Fruit fly (Drosophila melanogaster) whole organism, embryonic: ENCODE results near the gene CG42342.

Experiments
- Abd-B ChIP-seq: fragments of 200-800 bp; sonication (Bioruptor generic); optimal IDR thresholded peaks from 2 replicates; lab custom pipeline; 2018; ENCODE audit warnings: missing biosample characterization, mild to moderate bottlenecking, missing genetic modification characterization, moderate library complexity
- Ada2b ChIP-seq: fragments of 200-800 bp; sonication (Bioruptor generic); IDR thresholded peaks from 2 replicates; pipeline ENCODE4 v1.3.6; 2022; ENCODE audit warnings: missing biosample characterization, missing genetic modification characterization
- Adf1 ChIP-seq: fragments of 200-800 bp; sonication (Bioruptor generic); IDR thresholded peaks from 2 replicates; pipeline ENCODE4 v1.3.6; 2022; ENCODE audit warnings: missing biosample characterization, missing genetic modification characterization
- BEAF-32 ChIP-seq: fragments of 200-800 bp; sonication (Bioruptor generic); optimal IDR thresholded peaks from 3 replicates; lab custom pipeline; 2017; ENCODE audit warnings: missing biosample characterization, missing genetic modification characterization, mild to moderate bottlenecking, moderate library complexity, missing genetic modification reagents
- CG15269 ChIP-seq: fragments of 200-800 bp; sonication (Bioruptor generic); optimal IDR thresholded peaks from 2 replicates; lab custom pipeline; 2018; ENCODE audit warnings: missing biosample characterization, mild to moderate bottlenecking, missing genetic modification characterization, moderate library complexity
- CG17912 ChIP-seq: fragments of 200-800 bp; sonication (Bioruptor generic); optimal IDR thresholded peaks from 2 replicates; lab custom pipeline; 2018; ENCODE audit warnings: missing biosample characterization, mild to moderate bottlenecking, missing genetic modification characterization
- CG1792 ChIP-seq: fragments of 200-800 bp; sonication (Bioruptor generic); optimal IDR thresholded peaks from 2 replicates; lab custom pipeline; 2016; ENCODE audit warnings: missing biosample characterization, missing genetic modification characterization
- CG2120 ChIP-seq: fragments of 200-800 bp; sonication (Bioruptor generic); optimal IDR thresholded peaks from 3 replicates; lab custom pipeline; 2016; ENCODE audit warnings: missing biosample characterization, missing genetic modification characterization
- CG32532 ChIP-seq: fragments of 200-800 bp; sonication (Bioruptor generic); IDR thresholded peaks from 2 replicates; pipeline ENCODE4 v1.3.6; 2022; ENCODE audit warnings: missing biosample characterization, missing genetic modification characterization
- CG3281 ChIP-seq: fragments of 200-800 bp; sonication (Bioruptor generic); optimal IDR thresholded peaks from 3 replicates; lab custom pipeline; 2017; ENCODE audit warnings: missing biosample characterization, mild to moderate bottlenecking, missing genetic modification characterization
- CG6175 ChIP-seq: fragments of 200-800 bp; sonication (Bioruptor generic); IDR thresholded peaks from 3 replicates; pipeline ENCODE4 v1.3.6; 2022; ENCODE audit warnings: missing biosample characterization, missing genetic modification characterization
- CG6654 ChIP-seq: fragments of 200-800 bp; sonication (Bioruptor generic); optimal IDR thresholded peaks from 2 replicates; lab custom pipeline; 2017; ENCODE audit warnings: missing biosample characterization, mild to moderate bottlenecking, missing genetic modification characterization
- CG7839 ChIP-seq: fragments of 200-800 bp; sonication (Bioruptor generic); optimal IDR thresholded peaks from 3 replicates; lab custom pipeline; 2018; ENCODE audit warnings: missing biosample characterization, mild to moderate bottlenecking, missing genetic modification characterization, moderate library complexity
- D19A ChIP-seq: fragments of 200-800 bp; optimal IDR thresholded peaks from 3 replicates; lab custom pipeline; 2019; ENCODE audit warnings: missing biosample characterization, mild to moderate bottlenecking, missing genetic modification characterization, moderate library complexity
- Dll ChIP-seq: fragments of 200-800 bp; sonication (Bioruptor generic); IDR thresholded peaks from 4 replicates; pipeline ENCODE4 v1.3.6; 2022; ENCODE audit warnings: missing biosample characterization, missing genetic modification characterization; ENCODE audit not compliant: partially characterized antibody
- Doc3 ChIP-seq: fragments of 200-800 bp; sonication (Bioruptor generic); IDR thresholded peaks from 3 replicates; pipeline ENCODE4 v1.3.6; 2022; ENCODE audit warnings: missing biosample characterization, missing genetic modification characterization; ENCODE audit not compliant: partially characterized antibody
- Hsf ChIP-seq: fragments of 200-800 bp; sonication (Bioruptor generic); optimal IDR thresholded peaks from 3 replicates; lab custom pipeline; 2016; ENCODE audit warnings: missing biosample characterization, missing genetic modification characterization
- Jarid2 ChIP-seq: fragments of 200-800 bp; sonication (Bioruptor generic); optimal IDR thresholded peaks from 3 replicates; lab custom pipeline; 2017; ENCODE audit warnings: mild to moderate bottlenecking, missing biosample characterization, missing genetic modification reagents, missing genetic modification characterization
- Max ChIP-seq: fragments of 200-800 bp; sonication (Bioruptor generic); optimal IDR thresholded peaks from 2 replicates; lab custom pipeline; 2016; ENCODE audit warnings: missing biosample characterization, mild to moderate bottlenecking, missing genetic modification characterization
- NC2β ChIP-seq: fragments of 200-800 bp; sonication (Bioruptor generic); optimal IDR thresholded peaks from 2 replicates; lab custom pipeline; 2016; ENCODE audit warnings: missing biosample characterization, missing genetic modification characterization
- NFAT ChIP-seq: fragments of 200-800 bp; sonication (Bioruptor generic); IDR thresholded peaks from 2 replicates; pipeline ENCODE4 v1.3.6; 2022; ENCODE audit warnings: missing biosample characterization, missing genetic modification characterization
- PHDP ChIP-seq: fragments of 200-800 bp; sonication (Bioruptor generic); optimal IDR thresholded peaks from 3 replicates; lab custom pipeline; 2018; ENCODE audit warnings: missing biosample characterization, mild to moderate bottlenecking, missing genetic modification characterization, moderate library complexity
- emc ChIP-seq: fragments of 200-800 bp; sonication (Bioruptor generic); optimal IDR thresholded peaks from 2 replicates; lab custom pipeline; 2016; ENCODE audit warnings: missing biosample characterization, missing genetic modification characterization
- eve ChIP-seq, 2 experiments: fragments of >200 bp; optimal IDR thresholded peaks; 2 replicates each; lab custom pipeline; 2017; ENCODE audit warnings: missing biosample characterization in 2 of 2, missing genetic modification characterization in 2 of 2
- gsb ChIP-seq: fragments of 200-800 bp; sonication (Bioruptor generic); IDR thresholded peaks from 2 replicates; pipeline ENCODE4 v1.3.6; 2022; ENCODE audit warnings: missing biosample characterization, missing genetic modification characterization
- onecut ChIP-seq: fragments of 200-800 bp; sonication (Bioruptor generic); IDR thresholded peaks from 2 replicates; pipeline ENCODE4 v1.3.6; 2022; ENCODE audit warnings: missing biosample characterization, missing genetic modification characterization
- trem ChIP-seq: fragments of 200-800 bp; optimal IDR thresholded peaks from 3 replicates; lab custom pipeline; 2019; ENCODE audit warnings: missing biosample characterization, mild to moderate bottlenecking, missing genetic modification characterization, moderate library complexity
- unc-4 ChIP-seq: fragments of 200-800 bp; sonication (Bioruptor generic); IDR thresholded peaks from 2 replicates; pipeline ENCODE4 v1.3.6; 2022; ENCODE audit warnings: missing biosample characterization, missing genetic modification characterization; ENCODE audit not compliant: partially characterized antibody

Gene CG42342

DNA sequence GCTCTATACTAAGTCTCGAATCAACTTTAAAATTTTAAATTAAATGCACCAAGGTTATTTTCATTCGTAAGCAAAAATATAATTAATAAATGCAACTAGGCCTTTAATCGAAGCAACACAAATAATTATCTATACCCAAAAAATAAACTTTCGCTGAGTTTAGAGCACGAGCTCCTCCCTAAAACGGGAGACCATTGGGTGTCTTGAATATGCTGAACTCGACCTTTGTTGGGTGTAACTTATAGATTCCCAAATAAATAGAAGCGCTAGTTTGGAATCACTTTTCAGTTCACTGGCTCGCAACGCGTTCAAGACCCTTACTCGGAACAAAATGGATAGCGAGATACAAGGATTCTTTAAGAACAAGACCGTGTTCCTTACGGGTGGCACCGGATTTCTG is 115.1 kb downstream of the CG42342 start, which contains the start of gene CG17560:
Gene CG17560 (plus strand): TSS at position 301 of the 400 bp plus-strand sequence.
- TF ChIP-seq D19A (tag; lab: Kevin White, UChicago) (no peak), Ada2b (GFP tag; lab: Robert Waterston, UW) (no peak), CG6175 (GFP tag; lab: Robert Waterston, UW) (no peak), eve (GFP tag; optimal IDR thresholded peaks at IDR 0.05; lab: Kevin White, UChicago) (no peak), unc-4 (no peak), Doc3 (GFP tag; lab: Robert Waterston, UW) (0 out of 3 replicates have a peak, but pooled peaks have one; percentile 23), emc (GFP tag; lab: Kevin White, UChicago) (no peak), BEAF-32 (peak; percentile 3)

DNA sequence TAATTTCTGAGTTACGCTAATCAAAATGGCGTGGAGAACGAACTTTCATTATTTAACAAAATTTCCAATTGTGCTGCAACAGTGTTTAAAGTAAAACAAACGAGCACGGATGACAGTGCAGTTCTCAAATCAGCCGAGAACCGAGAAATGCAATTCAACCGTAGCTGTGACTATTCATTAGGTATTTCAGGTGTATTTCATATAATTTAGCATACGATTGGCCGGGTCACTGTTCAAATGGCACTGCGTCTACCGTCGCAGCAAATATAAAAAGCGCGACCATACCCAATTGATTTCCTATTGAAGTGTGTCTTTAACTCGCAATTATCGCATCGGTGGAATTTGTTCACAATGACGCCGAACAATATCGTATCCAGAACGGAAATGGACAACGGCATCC is 117.9 kb downstream of the CG42342 start, which contains the start of gene CG14893:
Gene CG14893 (plus strand): TSS at position 301 of the 400 bp plus-strand sequence.
- no peak for TF ChIP-seq CG2120 (GFP tag; lab: Kevin White, UChicago)
- TF ChIP-seq CG32532: no peak
- no peak for TF ChIP-seq Hsf (GFP tag; lab: Kevin White, UChicago)
- no peak for TF ChIP-seq CG1792
- TF ChIP-seq CG3281 (GFP tag; lab: Kevin White, UChicago): no peak
- TF ChIP-seq CG6654: no peak
- TF ChIP-seq Abd-B (GFP tag; lab: Kevin White, UChicago): no peak
- TF ChIP-seq NC2β: no peak
- TF ChIP-seq Dll (GFP tag; lab: Robert Waterston, UW): no peak
- no peak for TF ChIP-seq onecut (GFP tag; lab: Robert Waterston, UW)
- TF ChIP-seq gsb (GFP tag; lab: Robert Waterston, UW): no peak
- TF ChIP-seq PHDP: no peak
- no peak for TF ChIP-seq Jarid2 (GFP tag; lab: Kevin White, UChicago)
- TF ChIP-seq Max (GFP tag; lab: Kevin White, UChicago): no peak
- TF ChIP-seq NFAT (GFP tag; lab: Robert Waterston, UW): no peak
- TF ChIP-seq CG7839: no peak
- TF ChIP-seq trem (tag; lab: Kevin White, UChicago): no peak
- no peak for TF ChIP-seq Adf1 (GFP tag; lab: Robert Waterston, UW)
- no peak for TF ChIP-seq CG15269 (tag; lab: Kevin White, UChicago)
- no peak for TF ChIP-seq CG17912 (GFP tag; lab: Kevin White, UChicago)
